Worm (Caenorhabditis elegans) whole organism, L4 larva: ENCODE data around the gene klp-3.

Experiments
- F37D6.2 ChIP-seq: sonication (generic microtip); optimal IDR thresholded peaks from 2 replicates; lab custom pipeline; 2016; ENCODE audit warnings: mild to moderate bottlenecking, missing genetic modification characterization, missing compliant biosample characterization
- F49E8.2 ChIP-seq: sonication (generic microtip); optimal IDR thresholded peaks from 2 replicates; lab custom pipeline; 2016; ENCODE audit warnings: missing compliant biosample characterization, mild to moderate bottlenecking, missing genetic modification characterization, borderline replicate concordance
- T20F7.1 ChIP-seq: fragments of 200-800 bp; sonication (Bioruptor generic); optimal IDR thresholded peaks from 2 replicates; lab custom pipeline; 2018; ENCODE audit warnings: mild to moderate bottlenecking, missing genetic modification characterization, missing compliant biosample characterization
- T26A8.4 ChIP-seq: fragments of 200-800 bp; sonication (Bioruptor generic); IDR thresholded peaks from 2 replicates; pipeline ENCODE4 v1.3.6; 2022; ENCODE audit warnings: missing genetic modification characterization, missing compliant biosample characterization
- Y48G9A.11 ChIP-seq: fragments of 200-800 bp; sonication (Bioruptor generic); IDR thresholded peaks from 2 replicates; pipeline ENCODE4 v1.3.6; 2022; ENCODE audit warnings: missing genetic modification reagents, missing genetic modification characterization, missing compliant biosample characterization
- ZK337.2 ChIP-seq: fragments of 200-800 bp; sonication (Bioruptor generic); IDR thresholded peaks from 2 replicates; pipeline ENCODE4 v1.3.6; 2022; ENCODE audit warnings: missing genetic modification reagents, missing genetic modification characterization, missing compliant biosample characterization
- aha-1 ChIP-seq: fragments of 150-350 bp; peaks from one replicate; lab custom pipeline; 2014; ENCODE audit warnings: missing biosample characterization, missing genetic modification characterization
- ceh-44 ChIP-seq: fragments of 200-800 bp; sonication (Bioruptor generic); IDR thresholded peaks from 2 replicates; pipeline ENCODE4 v1.3.6; 2022; ENCODE audit warnings: missing genetic modification reagents, missing genetic modification characterization, missing compliant biosample characterization
- daf-12 ChIP-seq: fragments of 150-350 bp; optimal IDR thresholded peaks from 2 replicates; lab custom pipeline; 2014; ENCODE audit warnings: missing biosample characterization, missing genetic modification reagents, missing genetic modification characterization
- daf-16 ChIP-seq, 3 experiments: sonication (generic microtip); optimal IDR thresholded peaks; 2 replicates each; lab custom pipeline; 2016 to 2017; ENCODE audit warnings: missing genetic modification characterization in 3 of 3, missing genetic modification reagents in 3 of 3, mild to moderate bottlenecking in 2 of 3, missing compliant biosample characterization in 2 of 3, missing biosample characterization in 1 of 3, moderate library complexity in 1 of 3
- dmd-6 ChIP-seq: fragments of 200-800 bp; sonication (Bioruptor generic); IDR thresholded peaks from 2 replicates; pipeline ENCODE4 v1.3.6; 2022; ENCODE audit warnings: missing genetic modification reagents, missing genetic modification characterization, missing compliant biosample characterization
- dpl-1 ChIP-seq: fragments of 150-350 bp; optimal IDR thresholded peaks from 2 replicates; lab custom pipeline; 2014; ENCODE audit warnings: missing biosample characterization, missing genetic modification reagents, missing genetic modification characterization
- dve-1 ChIP-seq: sonication (generic microtip); optimal IDR thresholded peaks from 2 replicates; lab custom pipeline; 2017; ENCODE audit warnings: antibody characterized with exemption, mild to moderate bottlenecking, missing genetic modification characterization, missing compliant biosample characterization; ENCODE audit not compliant: insufficient read depth
- fkh-10 ChIP-seq: fragments of 150-350 bp; optimal IDR thresholded peaks from 2 replicates; lab custom pipeline; 2014; ENCODE audit warnings: missing biosample characterization, missing genetic modification reagents, missing genetic modification characterization
- hif-1 ChIP-seq, 2 experiments: sonication (generic microtip); optimal IDR thresholded peaks; 2 replicates each; lab custom pipeline; 2016 to 2017; ENCODE audit warnings: missing compliant biosample characterization in 2 of 2, missing genetic modification characterization in 2 of 2, missing genetic modification reagents in 2 of 2, missing genotype in 2 of 2, mild to moderate bottlenecking in 1 of 2
- hlh-30 ChIP-seq: sonication (generic microtip); optimal IDR thresholded peaks from 2 replicates; lab custom pipeline; 2017; ENCODE audit warnings: antibody characterized with exemption, mild to moderate bottlenecking, missing genetic modification characterization, missing compliant biosample characterization; ENCODE audit not compliant: insufficient read depth
- hmg-1.1 ChIP-seq: fragments of 200-800 bp; sonication (Bioruptor generic); IDR thresholded peaks from 2 replicates; pipeline ENCODE4 v1.3.6; 2022; ENCODE audit warnings: missing genetic modification reagents, missing genetic modification characterization, missing compliant biosample characterization
- lin-13 ChIP-seq: fragments of 150-350 bp; optimal IDR thresholded peaks from 2 replicates; lab custom pipeline; 2014; ENCODE audit warnings: missing biosample characterization, missing genetic modification reagents, missing genetic modification characterization
- lin-38 ChIP-seq: fragments of 200-800 bp; sonication (Bioruptor generic); IDR thresholded peaks from 2 replicates; pipeline ENCODE4 v1.3.6; 2022; ENCODE audit warnings: missing genetic modification reagents, missing genetic modification characterization, missing compliant biosample characterization
- lsy-2 ChIP-seq, 2 experiments: fragments of 150-350 bp in 1 of 2; sonication (generic microtip) in 1 of 2; optimal IDR thresholded peaks; 2 replicates each; lab custom pipeline; 2014 to 2017; ENCODE audit warnings: missing biosample characterization in 2 of 2, missing genetic modification characterization in 2 of 2
- mdl-1 ChIP-seq, 2 experiments: fragments of 150-350 bp in 1 of 2; sonication (generic microtip) in 1 of 2; optimal IDR thresholded peaks; 2 replicates each; lab custom pipeline; 2014 to 2017; ENCODE audit warnings: missing biosample characterization in 2 of 2, missing genetic modification characterization in 2 of 2
- mep-1 ChIP-seq: fragments of 150-350 bp; sonication (generic microtip); optimal IDR thresholded peaks from 3 replicates; lab custom pipeline; 2014; ENCODE audit warnings: missing biosample characterization, missing genetic modification characterization
- mes-2 ChIP-seq: sonication (generic microtip); optimal IDR thresholded peaks from 2 replicates; lab custom pipeline; 2016; ENCODE audit warnings: missing genotype, mild to moderate bottlenecking, missing genetic modification characterization, missing compliant biosample characterization; ENCODE audit not compliant: poor library complexity, severe bottlenecking
- mxl-3 ChIP-seq: fragments of 200-800 bp; sonication (Bioruptor generic); optimal IDR thresholded peaks from 2 replicates; lab custom pipeline; 2018; ENCODE audit warnings: mild to moderate bottlenecking, missing genetic modification characterization, missing compliant biosample characterization
- nhr-10 ChIP-seq: fragments of 150-350 bp; optimal IDR thresholded peaks from 2 replicates; lab custom pipeline; 2014; ENCODE audit warnings: missing biosample characterization, missing genetic modification characterization
- nhr-11 ChIP-seq: fragments of 150-350 bp; optimal IDR thresholded peaks from 2 replicates; lab custom pipeline; 2014; ENCODE audit warnings: missing biosample characterization, missing genetic modification characterization
- nhr-111 ChIP-seq: fragments of 200-800 bp; sonication (Bioruptor generic); optimal IDR thresholded peaks from 2 replicates; lab custom pipeline; 2018; ENCODE audit warnings: mild to moderate bottlenecking, missing genetic modification characterization, missing compliant biosample characterization
- nhr-237 ChIP-seq: sonication (generic microtip); optimal IDR thresholded peaks from 2 replicates; lab custom pipeline; 2017; ENCODE audit warnings: missing biosample characterization, missing genetic modification characterization
- nhr-42 ChIP-seq: fragments of 200-800 bp; sonication (Bioruptor generic); IDR thresholded peaks from 2 replicates; pipeline ENCODE4 v1.3.6; 2022; ENCODE audit warnings: missing genetic modification characterization, missing compliant biosample characterization
- rbr-2 ChIP-seq: sonication (generic microtip); optimal IDR thresholded peaks from 2 replicates; lab custom pipeline; 2016; ENCODE audit warnings: missing genotype, missing genetic modification characterization, missing compliant biosample characterization
- snpc-1.2 ChIP-seq: fragments of 200-800 bp; sonication (Bioruptor generic); IDR thresholded peaks from 2 replicates; pipeline ENCODE4 v1.3.6; 2022; ENCODE audit warnings: missing genetic modification reagents, missing genetic modification characterization, missing compliant biosample characterization
- snpc-4 ChIP-seq: fragments of 150-350 bp; optimal IDR thresholded peaks from 2 replicates; lab custom pipeline; 2014; ENCODE audit warnings: missing biosample characterization, missing genetic modification characterization
- spr-1 ChIP-seq: sonication (generic microtip); optimal IDR thresholded peaks from 2 replicates; lab custom pipeline; 2016; ENCODE audit warnings: mild to moderate bottlenecking, missing genetic modification characterization, missing compliant biosample characterization
- spr-3 ChIP-seq: fragments of 200-800 bp; sonication (Bioruptor generic); optimal IDR thresholded peaks from 2 replicates; lab custom pipeline; 2018; ENCODE audit warnings: mild to moderate bottlenecking, missing genetic modification characterization, missing compliant biosample characterization
- unc-130 ChIP-seq: sonication (generic microtip); optimal IDR thresholded peaks from 2 replicates; lab custom pipeline; 2016; ENCODE audit warnings: missing genetic modification reagents, missing genetic modification characterization, missing compliant biosample characterization
- unc-62 ChIP-seq, 3 experiments: fragments of 150-350 bp in 1 of 3; sonication (generic microtip); optimal IDR thresholded peaks in 2 of 3; peaks in 1 of 3; 1 replicate in 1 of 3; 2 replicates in 2 of 3; lab custom pipeline; 2014 to 2017; ENCODE audit warnings: missing biosample characterization in 3 of 3, missing genetic modification characterization in 3 of 3, missing genetic modification reagents in 3 of 3, missing genotype in 1 of 3
- zip-11 ChIP-seq: fragments of 200-800 bp; sonication (Bioruptor generic); IDR thresholded peaks from 2 replicates; pipeline ENCODE4 v1.3.6; 2022; ENCODE audit warnings: missing genetic modification characterization, missing compliant biosample characterization
- zip-2 ChIP-seq: fragments of 150-350 bp; optimal IDR thresholded peaks from 2 replicates; lab custom pipeline; 2014; ENCODE audit warnings: missing biosample characterization, missing genetic modification characterization

The klp-3 gene

DNA sequence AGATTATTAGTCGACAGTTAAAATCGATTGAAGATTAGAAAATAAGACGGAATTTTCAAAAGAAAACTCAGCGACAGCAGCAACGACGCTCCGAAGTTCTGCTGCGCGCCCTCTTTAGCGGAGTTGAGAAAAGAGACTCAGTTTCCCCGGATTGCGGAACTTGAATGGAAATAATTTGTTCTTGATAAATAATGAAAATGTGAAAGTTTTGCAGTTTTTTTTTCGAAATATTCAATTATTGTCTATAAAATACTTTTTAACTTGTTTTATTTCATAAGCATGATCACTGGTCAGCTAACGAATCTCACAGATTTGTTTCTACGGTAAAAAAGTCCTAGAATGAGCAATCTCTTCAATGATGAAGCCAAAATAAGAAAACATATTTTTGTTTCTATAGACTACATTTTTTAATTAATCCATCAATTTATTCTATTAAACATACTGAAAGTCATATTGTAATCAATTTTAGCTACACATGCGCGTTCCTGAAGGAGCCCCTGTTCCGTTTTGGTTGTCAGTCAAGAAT is 15.4 kb downstream of the klp-3 start, which contains the start of the genes cec-3 and T09A5.15 (continued):
- TF ChIP-seq hlh-30 (tag; lab: Kevin White, UChicago) (peak; percentile 4), dpl-1 (GFP tag; lab: Kevin White, UChicago) (peak; percentile 52), spr-3 (GFP tag; lab: Kevin White, UChicago) (no peak)

DNA sequence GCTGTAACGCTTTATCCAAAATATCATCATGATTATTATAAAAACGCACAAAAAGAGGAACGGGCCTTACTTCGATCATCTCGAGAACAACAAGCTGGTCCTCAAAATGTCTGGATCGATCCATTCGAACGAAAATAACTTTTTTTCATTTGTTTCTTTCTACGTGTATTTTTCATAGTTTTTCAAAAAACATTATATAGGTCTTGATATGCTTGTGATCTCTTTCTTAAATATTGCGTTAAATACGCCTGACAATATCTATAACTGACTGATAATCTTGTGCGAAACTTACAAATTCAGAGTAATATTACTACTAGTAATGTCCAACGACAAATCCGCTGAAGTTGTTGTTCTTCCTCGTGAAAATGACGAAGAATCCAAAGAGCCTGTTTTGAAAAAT is 15.9 kb downstream of the klp-3 start, which contains the start of gene sds-22:
TSS of gene sds-22 (plus strand) at position 301 of the 400 bp plus-strand sequence.
- TF ChIP-seq aha-1 (tag; lab: Kevin White, UChicago) (peak; percentile 13), daf-12 (no peak)

ce11 chrII:7860221-7860928 is 18.2 kb downstream of the klp-3 start, which contains the start of gene lin-5:
TSS of gene lin-5 (plus strand) at chrII:7860574.
- TF ChIP-seq unc-62 (GFP tag; optimal IDR thresholded peaks at IDR 0.05 in 1 of 2; lab: Kevin White, UChicago), result peak in 1 of 2 experiments; percentile 91
- TF ChIP-seq unc-62 (tag; optimal IDR thresholded peaks at IDR 0.05; lab: Kevin White, UChicago), result no peak
- peak; percentile 27 for TF ChIP-seq mxl-3 (GFP tag; lab: Kevin White, UChicago)
- no peak for TF ChIP-seq spr-1
- TF ChIP-seq F37D6.2 (tag; lab: Kevin White, UChicago), result peak; percentile 16
- no peak for TF ChIP-seq snpc-1.2
- TF ChIP-seq ceh-44 (GFP tag; lab: Robert Waterston, UW), result no peak
- TF ChIP-seq nhr-10, result no peak
- TF ChIP-seq dmd-6 (GFP tag; lab: Robert Waterston, UW), result no peak
- TF ChIP-seq lin-38 (GFP tag; lab: Robert Waterston, UW), result peak; percentile 63
- no peak for TF ChIP-seq daf-16 (GFP tag; optimal IDR thresholded peaks at IDR 0.05; lab: Kevin White, UChicago)
- TF ChIP-seq daf-16 (tag; optimal IDR thresholded peaks at IDR 0.05; lab: Kevin White, UChicago), result peak; percentile 25
- peak; percentile 40 for TF ChIP-seq F49E8.2 (tag; lab: Kevin White, UChicago)
- TF ChIP-seq hif-1 (tag; optimal IDR thresholded peaks at IDR 0.05; lab: Kevin White, UChicago), result peak in 1 of 2 experiments; percentile 74
- peak; percentile 9 for TF ChIP-seq fkh-10
- TF ChIP-seq rbr-2 (tag; lab: Kevin White, UChicago), result peak; percentile 45
- peak; percentile 20 for TF ChIP-seq lin-13 (GFP tag; lab: Kevin White, UChicago)
- TF ChIP-seq zip-11 (GFP tag; lab: Robert Waterston, UW), result no peak
- peak; percentile 67 for TF ChIP-seq mep-1 (tag; lab: Kevin White, UChicago)
- peak; percentile 70 for TF ChIP-seq mes-2 (tag; lab: Kevin White, UChicago)
- TF ChIP-seq T26A8.4, result no peak
- peak; percentile 4 for TF ChIP-seq dve-1
- TF ChIP-seq Y48G9A.11, result peak; percentile 38; the same call in 1 of the 2 replicates
- no peak for TF ChIP-seq nhr-42 (GFP tag; lab: Robert Waterston, UW)
- TF ChIP-seq hmg-1.1, result peak; percentile 30; the same call in 1 of the 2 replicates
- peak; percentile 94 for TF ChIP-seq aha-1 (tag; lab: Kevin White, UChicago)
- peak; percentile 53 for TF ChIP-seq hlh-30 (tag; lab: Kevin White, UChicago)
- peak in 1 of 2 experiments; percentile 86 for TF ChIP-seq lsy-2 (tag; optimal IDR thresholded peaks at IDR 0.05; lab: Kevin White, UChicago)
- TF ChIP-seq snpc-4 (tag; lab: Kevin White, UChicago), result no peak
- TF ChIP-seq ZK337.2, result no peak
- TF ChIP-seq T20F7.1 (GFP tag; lab: Kevin White, UChicago), result peak; percentile 58
- no peak for TF ChIP-seq nhr-237 (tag; lab: Kevin White, UChicago)
- peak; percentile 74 for TF ChIP-seq unc-130
- no peak for TF ChIP-seq nhr-111
- no peak for TF ChIP-seq zip-2 (tag; lab: Kevin White, UChicago)
- peak; percentile 90 for TF ChIP-seq dpl-1 (GFP tag; lab: Kevin White, UChicago)
- TF ChIP-seq mdl-1 (tag; optimal IDR thresholded peaks at IDR 0.05; lab: Kevin White, UChicago), result peak in 1 of 2 experiments; percentile 23
- peak; percentile 36 for TF ChIP-seq nhr-11 (tag; lab: Kevin White, UChicago)
